Worm (Caenorhabditis elegans): Measurements from ENCODE around the gene fbxb-20.

ce11 chrII:1621795-1622194 lies 28.6 kb downstream of the fbxb-20 start:
- TF ChIP-seq zag-1 (tag; optimal IDR thresholded peaks at IDR 0.05) (no peak), nhr-76 (tag; optimal IDR thresholded peaks at IDR 0.05) (no peak), nhr-23 (tag; optimal IDR thresholded peaks at IDR 0.05) (no peak), elt-1 (tag; optimal IDR thresholded peaks at IDR 0.05) (no peak), elt-3 (tag; optimal IDR thresholded peaks at IDR 0.05) (no peak), ama-1 (optimal IDR thresholded peaks at IDR 0.05) (no peak)

All from whole organism, L3 larva.